Fruit fly (Drosophila melanogaster) whole organism: ENCODE data around the gene sdt.

Experiments used
- Dll ChIP-seq: fragments of >200 bp; optimal IDR thresholded peaks from 2 replicates; lab custom pipeline; 2017
- EcR ChIP-seq, 2 experiments: fragments of >200 bp; optimal IDR thresholded peaks; 2 replicates each; lab custom pipeline; 2017; ENCODE audit warnings: missing biosample characterization in 2 of 2, missing genetic modification characterization in 2 of 2, missing genetic modification reagents in 2 of 2
- pan ChIP-seq: fragments of >200 bp; optimal IDR thresholded peaks from 2 replicates; lab custom pipeline; 2017
- psq ChIP-seq: fragments of >200 bp; optimal IDR thresholded peaks from 2 replicates; lab custom pipeline; 2017
- usp ChIP-seq: fragments of >200 bp; optimal IDR thresholded peaks from 2 replicates; lab custom pipeline; 2017; ENCODE audit warnings: missing biosample characterization, missing genetic modification characterization, mixed read lengths

DNA sequence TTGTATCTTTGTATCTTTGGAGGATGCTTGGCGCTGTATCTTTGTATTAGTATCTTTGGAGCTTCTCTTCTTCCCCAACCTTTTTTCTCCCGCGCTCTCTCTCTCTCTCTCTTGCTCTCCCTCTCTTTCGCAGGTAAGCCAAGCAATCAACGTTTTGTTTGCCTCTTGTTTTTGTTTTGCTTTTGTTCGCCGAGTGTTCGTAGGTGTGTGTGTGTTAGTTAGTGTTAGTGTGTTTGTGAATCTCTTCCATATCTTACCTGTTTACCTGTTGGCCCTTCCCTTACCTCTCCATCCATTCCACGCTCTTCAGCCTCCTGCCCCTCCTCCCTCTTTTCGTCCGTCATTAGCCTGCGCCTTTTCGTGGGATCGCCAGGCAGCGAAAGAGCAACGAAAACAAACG, 35.7 kb downstream of the sdt start:
- TF ChIP-seq pan = no peak
- TF ChIP-seq Dll (lab: Kevin White, UChicago) = peak; percentile 53
- TF ChIP-seq usp (GFP tag; lab: Kevin White, UChicago) = no peak
- TF ChIP-seq psq = no peak
- peak in 1 of 2 experiments; percentile 10 for TF ChIP-seq EcR (GFP tag; optimal IDR thresholded peaks at IDR 0.05; lab: Kevin White, UChicago)
